Worm (Caenorhabditis elegans) whole organism, L4 larva: Measurements from ENCODE around the gene C24D10.4.

Source experiments
- F26F4.8 ChIP-seq: fragments of 200-800 bp; sonication (Bioruptor generic); conservative IDR thresholded peaks from 2 replicates; pipeline ENCODE4 v1.3.6; 2022; ENCODE audit warnings: missing genetic modification characterization, missing compliant biosample characterization
- F37D6.2 ChIP-seq: sonication (generic microtip); optimal IDR thresholded peaks from 2 replicates; lab custom pipeline; 2016; ENCODE audit warnings: mild to moderate bottlenecking, missing genetic modification characterization, missing compliant biosample characterization
- F44E2.7 ChIP-seq: fragments of 200-800 bp; sonication (Bioruptor generic); IDR thresholded peaks from 2 replicates; pipeline ENCODE4 v2.1.2; 2022; ENCODE audit warnings: missing genetic modification characterization, missing compliant biosample characterization
- R02D3.7 ChIP-seq: fragments of 150-350 bp; sonication (generic microtip); optimal IDR thresholded peaks from 3 replicates; lab custom pipeline; 2014; ENCODE audit warnings: missing biosample characterization, missing genetic modification characterization
- T20F7.1 ChIP-seq: fragments of 200-800 bp; sonication (Bioruptor generic); optimal IDR thresholded peaks from 2 replicates; lab custom pipeline; 2018; ENCODE audit warnings: mild to moderate bottlenecking, missing genetic modification characterization, missing compliant biosample characterization
- T26A8.4 ChIP-seq: fragments of 200-800 bp; sonication (Bioruptor generic); IDR thresholded peaks from 2 replicates; pipeline ENCODE4 v1.3.6; 2022; ENCODE audit warnings: missing genetic modification characterization, missing compliant biosample characterization
- Y105C5A.15 ChIP-seq: fragments of 200-800 bp; sonication (Bioruptor generic); IDR thresholded peaks from 2 replicates; pipeline ENCODE4 v1.3.6; 2022; ENCODE audit warnings: missing genetic modification characterization, missing compliant biosample characterization
- ZK337.2 ChIP-seq: fragments of 200-800 bp; sonication (Bioruptor generic); IDR thresholded peaks from 2 replicates; pipeline ENCODE4 v1.3.6; 2022; ENCODE audit warnings: missing genetic modification reagents, missing genetic modification characterization, missing compliant biosample characterization
- ZK546.5 ChIP-seq, 2 experiments: sonication (generic microtip); optimal IDR thresholded peaks; 2 replicates each; lab custom pipeline; 2017; ENCODE audit warnings: missing biosample characterization in 2 of 2, missing genetic modification characterization in 2 of 2
- aha-1 ChIP-seq: fragments of 150-350 bp; peaks from one replicate; lab custom pipeline; 2014; ENCODE audit warnings: missing biosample characterization, missing genetic modification characterization
- ceh-20 ChIP-seq: fragments of 200-800 bp; sonication (Bioruptor generic); IDR thresholded peaks from 2 replicates; pipeline ENCODE4 v1.3.6; 2022; ENCODE audit warnings: missing genetic modification reagents, missing genetic modification characterization, missing compliant biosample characterization
- ceh-28 ChIP-seq: fragments of 150-350 bp; optimal IDR thresholded peaks from 2 replicates; lab custom pipeline; 2014; ENCODE audit warnings: missing biosample characterization, missing genetic modification reagents, missing genetic modification characterization
- ceh-82 ChIP-seq: sonication (generic microtip); optimal IDR thresholded peaks from 2 replicates; lab custom pipeline; 2017; ENCODE audit warnings: missing biosample characterization, missing genetic modification characterization
- ces-1 ChIP-seq: fragments of 150-350 bp; sonication (generic microtip); optimal IDR thresholded peaks from 4 replicates; lab custom pipeline; 2014; ENCODE audit warnings: missing biosample characterization, missing genetic modification reagents, missing genetic modification characterization
- daf-12 ChIP-seq: fragments of 150-350 bp; optimal IDR thresholded peaks from 2 replicates; lab custom pipeline; 2014; ENCODE audit warnings: missing biosample characterization, missing genetic modification reagents, missing genetic modification characterization
- daf-16 ChIP-seq, 3 experiments: sonication (generic microtip); optimal IDR thresholded peaks; 2 replicates each; lab custom pipeline; 2016 to 2017; ENCODE audit warnings: missing genetic modification characterization in 3 of 3, missing genetic modification reagents in 3 of 3, mild to moderate bottlenecking in 2 of 3, missing compliant biosample characterization in 2 of 3, missing biosample characterization in 1 of 3, moderate library complexity in 1 of 3
- daf-8 ChIP-seq: fragments of 200-800 bp; sonication (Bioruptor generic); IDR thresholded peaks from 2 replicates; pipeline ENCODE4 v1.3.6; 2022; ENCODE audit warnings: missing genetic modification characterization, missing compliant biosample characterization
- dmd-8 ChIP-seq: fragments of 200-800 bp; sonication (Bioruptor generic); IDR thresholded peaks from 2 replicates; pipeline ENCODE4 v1.3.6; 2022; ENCODE audit warnings: missing genetic modification characterization, missing compliant biosample characterization
- dmd-9 ChIP-seq: fragments of 200-800 bp; sonication (Bioruptor generic); IDR thresholded peaks from 2 replicates; pipeline ENCODE4 v1.3.6; 2022; ENCODE audit warnings: missing genetic modification reagents, missing genetic modification characterization, missing compliant biosample characterization
- dpl-1 ChIP-seq: fragments of 150-350 bp; optimal IDR thresholded peaks from 2 replicates; lab custom pipeline; 2014; ENCODE audit warnings: missing biosample characterization, missing genetic modification reagents, missing genetic modification characterization
- egl-27 ChIP-seq: sonication (generic microtip); optimal IDR thresholded peaks from 3 replicates; lab custom pipeline; 2017; ENCODE audit warnings: missing biosample characterization, missing genetic modification reagents, missing genetic modification characterization
- egl-43 ChIP-seq: fragments of 200-800 bp; sonication (Bioruptor generic); IDR thresholded peaks from 2 replicates; pipeline ENCODE4 v1.3.6; 2022; ENCODE audit warnings: missing genetic modification reagents, missing genetic modification characterization, missing compliant biosample characterization
- fkh-10 ChIP-seq: fragments of 150-350 bp; optimal IDR thresholded peaks from 2 replicates; lab custom pipeline; 2014; ENCODE audit warnings: missing biosample characterization, missing genetic modification reagents, missing genetic modification characterization
- hlh-11 ChIP-seq: fragments of 200-800 bp; sonication (Bioruptor generic); optimal IDR thresholded peaks from 2 replicates; lab custom pipeline; 2018; ENCODE audit warnings: mild to moderate bottlenecking, missing genetic modification characterization, missing compliant biosample characterization
- lin-1 ChIP-seq: fragments of 200-800 bp; sonication (Bioruptor generic); IDR thresholded peaks from 2 replicates; pipeline ENCODE4 v1.3.6; 2022; ENCODE audit warnings: missing genetic modification reagents, missing genetic modification characterization, missing compliant biosample characterization
- lin-15B ChIP-seq: fragments of 150-350 bp; sonication (generic microtip); optimal IDR thresholded peaks from 3 replicates; lab custom pipeline; 2014; ENCODE audit warnings: missing biosample characterization, missing genetic modification characterization
- mdt-29 ChIP-seq: fragments of 200-800 bp; sonication (Bioruptor generic); IDR thresholded peaks from 2 replicates; pipeline ENCODE4 v1.3.6; 2022; ENCODE audit warnings: missing genetic modification reagents, missing genetic modification characterization, missing compliant biosample characterization
- mes-2 ChIP-seq: sonication (generic microtip); optimal IDR thresholded peaks from 2 replicates; lab custom pipeline; 2016; ENCODE audit warnings: missing genotype, mild to moderate bottlenecking, missing genetic modification characterization, missing compliant biosample characterization; ENCODE audit not compliant: poor library complexity, severe bottlenecking
- nhr-102 ChIP-seq: sonication (generic microtip); optimal IDR thresholded peaks from 2 replicates; lab custom pipeline; 2016; ENCODE audit warnings: mild to moderate bottlenecking, missing genetic modification characterization, moderate library complexity, missing compliant biosample characterization
- nhr-11 ChIP-seq: fragments of 150-350 bp; optimal IDR thresholded peaks from 2 replicates; lab custom pipeline; 2014; ENCODE audit warnings: missing biosample characterization, missing genetic modification characterization
- nhr-111 ChIP-seq: fragments of 200-800 bp; sonication (Bioruptor generic); optimal IDR thresholded peaks from 2 replicates; lab custom pipeline; 2018; ENCODE audit warnings: mild to moderate bottlenecking, missing genetic modification characterization, missing compliant biosample characterization
- nhr-25 ChIP-seq: sonication (generic microtip); optimal IDR thresholded peaks from 2 replicates; lab custom pipeline; 2017; ENCODE audit warnings: missing genetic modification characterization, mild to moderate bottlenecking, missing compliant biosample characterization, antibody characterized with exemption, moderate library complexity, borderline replicate concordance; ENCODE audit not compliant: insufficient read depth
- nhr-42 ChIP-seq: fragments of 200-800 bp; sonication (Bioruptor generic); IDR thresholded peaks from 2 replicates; pipeline ENCODE4 v1.3.6; 2022; ENCODE audit warnings: missing genetic modification characterization, missing compliant biosample characterization
- nhr-48 ChIP-seq: sonication (generic microtip); optimal IDR thresholded peaks from 2 replicates; lab custom pipeline; 2016; ENCODE audit warnings: mild to moderate bottlenecking, missing genetic modification characterization, missing compliant biosample characterization
- nhr-76 ChIP-seq: fragments of 150-350 bp; optimal IDR thresholded peaks from 2 replicates; lab custom pipeline; 2014; ENCODE audit warnings: missing biosample characterization, missing genetic modification characterization
- nhr-77 ChIP-seq: fragments of 150-350 bp; optimal IDR thresholded peaks from 2 replicates; lab custom pipeline; 2014; ENCODE audit warnings: missing biosample characterization, missing genetic modification characterization
- pqm-1 ChIP-seq: sonication (generic microtip); optimal IDR thresholded peaks from 2 replicates; lab custom pipeline; 2017; ENCODE audit warnings: missing biosample characterization, missing genetic modification characterization
- set-16 ChIP-seq: fragments of 200-800 bp; sonication (Bioruptor generic); IDR thresholded peaks from 2 replicates; pipeline ENCODE4 v1.3.6; 2022; ENCODE audit warnings: missing genetic modification reagents, missing genetic modification characterization, missing compliant biosample characterization
- snpc-4 ChIP-seq: fragments of 150-350 bp; optimal IDR thresholded peaks from 2 replicates; lab custom pipeline; 2014; ENCODE audit warnings: missing biosample characterization, missing genetic modification characterization
- spr-1 ChIP-seq: sonication (generic microtip); optimal IDR thresholded peaks from 2 replicates; lab custom pipeline; 2016; ENCODE audit warnings: mild to moderate bottlenecking, missing genetic modification characterization, missing compliant biosample characterization
- unc-39 ChIP-seq: sonication (generic microtip); optimal IDR thresholded peaks from 2 replicates; lab custom pipeline; 2017; ENCODE audit warnings: missing biosample characterization, missing genetic modification characterization
- unc-62 ChIP-seq, 3 experiments: fragments of 150-350 bp in 1 of 3; sonication (generic microtip); optimal IDR thresholded peaks in 2 of 3; peaks in 1 of 3; 1 replicate in 1 of 3; 2 replicates in 2 of 3; lab custom pipeline; 2014 to 2017; ENCODE audit warnings: missing biosample characterization in 3 of 3, missing genetic modification characterization in 3 of 3, missing genetic modification reagents in 3 of 3, missing genotype in 1 of 3
- zag-1 ChIP-seq: fragments of 150-350 bp; optimal IDR thresholded peaks from 2 replicates; lab custom pipeline; 2014; ENCODE audit warnings: missing biosample characterization, missing genetic modification characterization
- zfp-3 ChIP-seq: fragments of 200-800 bp; sonication (Bioruptor generic); conservative IDR thresholded peaks from 2 replicates; pipeline ENCODE4 v1.3.6; 2022; ENCODE audit warnings: missing genetic modification reagents, missing genetic modification characterization, missing compliant biosample characterization
- zip-2 ChIP-seq: fragments of 150-350 bp; optimal IDR thresholded peaks from 2 replicates; lab custom pipeline; 2014; ENCODE audit warnings: missing biosample characterization, missing genetic modification characterization
- ztf-7 ChIP-seq: fragments of 150-350 bp; optimal IDR thresholded peaks from 2 replicates; lab custom pipeline; 2014; ENCODE audit warnings: missing biosample characterization, missing genetic modification characterization

C24D10.4 gene

DNA sequence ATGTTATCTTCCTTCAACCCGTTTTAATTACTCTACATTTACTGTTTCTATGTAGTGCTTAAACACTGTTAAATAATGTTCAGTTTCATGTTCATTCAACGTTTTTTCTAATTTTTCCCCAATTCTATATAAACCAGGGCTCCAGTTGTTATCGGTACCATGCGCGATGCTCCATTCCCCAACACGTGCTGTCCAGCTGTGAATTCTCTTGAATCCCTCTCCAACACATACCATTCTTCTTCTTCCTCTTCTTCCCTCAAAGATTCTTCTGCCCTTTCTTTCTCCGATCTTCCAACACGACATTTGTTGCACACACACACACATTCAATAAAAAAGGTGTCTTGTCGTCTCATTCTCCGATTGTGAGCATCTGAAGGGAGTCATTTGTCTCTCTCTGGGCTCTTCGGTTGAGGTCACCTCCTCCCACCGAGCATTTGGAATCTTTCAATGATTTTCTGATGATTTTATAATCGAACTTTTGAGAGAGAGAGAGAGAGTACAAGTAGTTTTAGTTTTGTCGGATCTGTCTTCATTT is 11.7 kb downstream of the C24D10.4 start:
- TF ChIP-seq aha-1 (tag; lab: Kevin White, UChicago): peak; percentile 72
- peak in 1 of 2 experiments; percentile 34 for TF ChIP-seq unc-62 (GFP tag; optimal IDR thresholded peaks at IDR 0.05 in 1 of 2; lab: Kevin White, UChicago)
- no peak for TF ChIP-seq unc-62 (tag; optimal IDR thresholded peaks at IDR 0.05; lab: Kevin White, UChicago)
- peak; percentile 30 for TF ChIP-seq hlh-11 (tag; lab: Kevin White, UChicago)
- TF ChIP-seq egl-27 (tag; lab: Kevin White, UChicago): no peak

DNA sequence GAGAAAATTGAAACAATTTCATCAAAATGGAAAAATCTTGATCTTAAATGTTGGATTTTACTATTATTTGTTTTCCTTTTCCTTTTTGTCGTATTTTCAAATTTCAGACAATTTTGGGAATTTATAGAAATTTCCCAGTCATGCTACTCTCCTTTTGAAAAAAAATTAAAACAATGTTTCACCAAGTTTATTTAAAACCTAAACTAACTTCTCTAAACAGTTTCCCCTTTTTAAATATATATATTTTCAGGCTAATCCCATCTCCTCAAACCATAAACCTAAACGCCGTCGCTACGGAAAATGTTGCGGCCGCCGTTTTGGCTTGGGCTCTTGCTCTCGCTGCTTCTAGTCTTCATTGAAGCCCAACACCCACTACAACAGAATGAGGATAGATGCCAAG is 12.7 kb downstream of the C24D10.4 start, which contains the start of gene lam-1:
Gene lam-1 (plus strand): TSS at position 301 of the 400 bp plus-strand sequence.
- no peak for TF ChIP-seq daf-16 (GFP tag; optimal IDR thresholded peaks at IDR 0.05; lab: Kevin White, UChicago)
- no peak for TF ChIP-seq daf-16 (tag; optimal IDR thresholded peaks at IDR 0.05; lab: Kevin White, UChicago)
- TF ChIP-seq nhr-11 (tag; lab: Kevin White, UChicago): no peak
- no peak for TF ChIP-seq fkh-10
- no peak for TF ChIP-seq dmd-9 (GFP tag; lab: Robert Waterston, UW)
- no peak for TF ChIP-seq R02D3.7 (tag; lab: Kevin White, UChicago)
- no peak for TF ChIP-seq nhr-102 (tag; lab: Kevin White, UChicago)
- TF ChIP-seq ztf-7: no peak
- TF ChIP-seq nhr-76: no peak
- no peak for TF ChIP-seq hlh-11 (tag; lab: Kevin White, UChicago)
- no peak for TF ChIP-seq F37D6.2 (tag; lab: Kevin White, UChicago)
- TF ChIP-seq dpl-1 (GFP tag; lab: Kevin White, UChicago): no peak
- TF ChIP-seq nhr-111 (GFP tag; lab: Kevin White, UChicago): no peak
- TF ChIP-seq ceh-82 (tag; lab: Kevin White, UChicago): no peak
- TF ChIP-seq zfp-3 (GFP tag; lab: Robert Waterston, UW): no peak
- TF ChIP-seq nhr-77 (tag; lab: Kevin White, UChicago): no peak
- no peak for TF ChIP-seq snpc-4 (tag; lab: Kevin White, UChicago)
- TF ChIP-seq ceh-28 (tag; lab: Kevin White, UChicago): no peak
- no peak for TF ChIP-seq daf-8
- no peak for TF ChIP-seq dmd-8 (GFP tag; lab: Robert Waterston, UW)

DNA sequence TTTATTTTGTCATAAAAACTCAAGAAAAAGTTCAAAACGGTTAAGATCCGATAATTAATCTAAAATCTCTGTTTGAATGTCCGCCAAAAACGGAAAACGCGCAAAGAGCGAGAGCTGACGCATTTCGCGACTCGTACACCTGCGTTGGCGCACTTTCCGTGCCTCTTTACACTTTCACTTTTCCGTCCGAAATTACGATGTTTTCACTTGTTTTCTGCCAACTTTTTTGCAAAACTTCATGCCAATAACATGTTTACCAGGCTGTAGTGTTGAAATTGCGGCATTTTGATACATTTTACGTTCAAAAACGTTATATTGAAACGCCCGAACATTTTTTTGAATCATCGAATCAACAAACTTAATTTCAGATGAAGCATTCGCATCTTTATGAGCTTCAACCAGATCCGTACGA is 23.4 kb downstream of the C24D10.4 start, which contains the start of gene W03F8.4:
Gene W03F8.4 (plus strand): TSS at position 369 of the 412 bp plus-strand sequence.
- TF ChIP-seq ZK337.2 (GFP tag; lab: Robert Waterston, UW) (peak; percentile 71; the same call in 1 of the 2 replicates), unc-62 (GFP tag; optimal IDR thresholded peaks at IDR 0.05 in 1 of 2; lab: Kevin White, UChicago) (peak in 1 of 2 experiments; percentile 86), unc-62 (tag; optimal IDR thresholded peaks at IDR 0.05; lab: Kevin White, UChicago) (no peak), egl-43 (GFP tag; lab: Robert Waterston, UW) (peak; percentile 71), T20F7.1 (GFP tag; lab: Kevin White, UChicago) (peak; percentile 81), mes-2 (tag; lab: Kevin White, UChicago) (peak; percentile 95), unc-39 (no peak), daf-12 (tag; lab: Kevin White, UChicago) (no peak), spr-1 (tag; lab: Kevin White, UChicago) (peak; percentile 92), nhr-25 (tag; lab: Kevin White, UChicago) (peak; percentile 93), zag-1 (tag; lab: Kevin White, UChicago) (no peak), F44E2.7 (GFP tag; lab: Robert Waterston, UW) (no peak), snpc-4 (tag; lab: Kevin White, UChicago) (peak; percentile 54), nhr-11 (tag; lab: Kevin White, UChicago) (peak; percentile 85), R02D3.7 (tag; lab: Kevin White, UChicago) (no peak), lin-1 (peak; percentile 91), nhr-42 (GFP tag; lab: Robert Waterston, UW) (peak; percentile 82), ceh-82 (tag; lab: Kevin White, UChicago) (no peak), zip-2 (peak; percentile 49), pqm-1 (no peak), ceh-20 (GFP tag; lab: Robert Waterston, UW) (peak; percentile 90), ces-1 (GFP tag; lab: Kevin White, UChicago) (no peak), daf-8 (no peak), nhr-48 (tag; lab: Kevin White, UChicago) (peak; percentile 82), nhr-76 (no peak), mdt-29 (GFP tag; lab: Robert Waterston, UW) (peak; percentile 56; the same call in 1 of the 2 replicates), lin-15B (tag; lab: Kevin White, UChicago) (peak; percentile 69), ZK546.5 (tag; optimal IDR thresholded peaks at IDR 0.05; lab: Kevin White, UChicago) (no peak), dpl-1 (GFP tag; lab: Kevin White, UChicago) (peak; percentile 99), set-16 (no peak), F26F4.8 (GFP tag; lab: Robert Waterston, UW) (no peak), Y105C5A.15 (GFP tag; lab: Robert Waterston, UW) (no peak), T26A8.4 (GFP tag; lab: Robert Waterston, UW) (peak; percentile 96)
